Fruit fly (Drosophila melanogaster) whole organism, embryonic: ENCODE results near the gene gammaCOP.

Experiments
- CG10147 ChIP-seq: fragments of 200-800 bp; sonication (Bioruptor generic); optimal IDR thresholded peaks from 2 replicates; lab custom pipeline; 2019; ENCODE audit warnings: missing biosample characterization, mild to moderate bottlenecking, missing genetic modification characterization, moderate library complexity
- CG11247 ChIP-seq: fragments of 200-800 bp; sonication (Bioruptor generic); IDR thresholded peaks from 2 replicates; pipeline ENCODE4 v1.3.6; 2022; ENCODE audit warnings: missing biosample characterization, missing genetic modification characterization
- CG13287 ChIP-seq: fragments of 200-800 bp; sonication (Bioruptor generic); IDR thresholded peaks from 2 replicates; pipeline ENCODE4 v1.3.6; 2022; ENCODE audit warnings: missing biosample characterization, missing genetic modification characterization; ENCODE audit not compliant: partially characterized antibody
- CG17328 ChIP-seq: fragments of 200-800 bp; sonication (Bioruptor generic); IDR thresholded peaks from 2 replicates; pipeline ENCODE4 v1.3.6; 2022; ENCODE audit warnings: missing biosample characterization, missing genetic modification characterization
- CG17385 ChIP-seq: fragments of 200-800 bp; sonication (Bioruptor generic); optimal IDR thresholded peaks from 3 replicates; lab custom pipeline; 2018; ENCODE audit warnings: missing biosample characterization, mild to moderate bottlenecking, missing genetic modification characterization
- CG17612 ChIP-seq: fragments of 200-800 bp; sonication (Bioruptor generic); IDR thresholded peaks from 2 replicates; pipeline ENCODE4 v1.3.6; 2022; ENCODE audit warnings: missing biosample characterization, missing genetic modification characterization
- CG18262 ChIP-seq: fragments of 200-800 bp; optimal IDR thresholded peaks from 3 replicates; lab custom pipeline; 2019; ENCODE audit warnings: missing biosample characterization, mild to moderate bottlenecking, missing genetic modification characterization, moderate library complexity
- CG18476 ChIP-seq: fragments of 200-800 bp; sonication (Bioruptor generic); optimal IDR thresholded peaks from 2 replicates; lab custom pipeline; 2016; ENCODE audit warnings: missing biosample characterization, mild to moderate bottlenecking, missing genetic modification characterization
- CG2116 ChIP-seq: fragments of 200-800 bp; sonication (Bioruptor generic); optimal IDR thresholded peaks from 3 replicates; lab custom pipeline; 2018; ENCODE audit warnings: missing biosample characterization, mild to moderate bottlenecking, missing genetic modification characterization
- CG2120 ChIP-seq: fragments of 200-800 bp; sonication (Bioruptor generic); optimal IDR thresholded peaks from 3 replicates; lab custom pipeline; 2016; ENCODE audit warnings: missing biosample characterization, missing genetic modification characterization
- CG2712 ChIP-seq: fragments of 200-800 bp; optimal IDR thresholded peaks from 3 replicates; lab custom pipeline; 2019; ENCODE audit warnings: missing biosample characterization, mild to moderate bottlenecking, missing genetic modification characterization, moderate library complexity
- CG3281 ChIP-seq: fragments of 200-800 bp; sonication (Bioruptor generic); optimal IDR thresholded peaks from 3 replicates; lab custom pipeline; 2017; ENCODE audit warnings: missing biosample characterization, mild to moderate bottlenecking, missing genetic modification characterization
- CG34376 ChIP-seq: fragments of 200-800 bp; sonication (Bioruptor generic); optimal IDR thresholded peaks from 2 replicates; lab custom pipeline; 2018; ENCODE audit warnings: missing biosample characterization, mild to moderate bottlenecking, missing genetic modification characterization
- CG4328 ChIP-seq: fragments of 200-800 bp; sonication (Bioruptor generic); optimal IDR thresholded peaks from 3 replicates; lab custom pipeline; 2017; ENCODE audit warnings: missing biosample characterization, missing genetic modification reagents, missing genetic modification characterization
- CG6175 ChIP-seq: fragments of 200-800 bp; sonication (Bioruptor generic); IDR thresholded peaks from 3 replicates; pipeline ENCODE4 v1.3.6; 2022; ENCODE audit warnings: missing biosample characterization, missing genetic modification characterization
- CG6254 ChIP-seq: fragments of 200-800 bp; sonication (Bioruptor generic); optimal IDR thresholded peaks from 3 replicates; lab custom pipeline; 2017; ENCODE audit warnings: mild to moderate bottlenecking, missing biosample characterization, missing genetic modification reagents, missing genetic modification characterization
- CG7357 ChIP-seq: fragments of 200-800 bp; sonication (Bioruptor generic); IDR thresholded peaks from 3 replicates; pipeline ENCODE4 v1.3.6; 2022; ENCODE audit warnings: missing biosample characterization, missing genetic modification characterization
- CG7928 ChIP-seq: fragments of 200-800 bp; sonication (Bioruptor generic); optimal IDR thresholded peaks from 2 replicates; lab custom pipeline; 2017; ENCODE audit warnings: missing biosample characterization, mild to moderate bottlenecking, missing genetic modification characterization
- CG7987 ChIP-seq: fragments of 200-800 bp; sonication (Bioruptor generic); optimal IDR thresholded peaks from 2 replicates; lab custom pipeline; 2018; ENCODE audit warnings: missing biosample characterization, mild to moderate bottlenecking, missing genetic modification characterization, moderate library complexity
- CG8089 ChIP-seq: fragments of 200-800 bp; sonication (Bioruptor generic); optimal IDR thresholded peaks from 3 replicates; lab custom pipeline; 2016; ENCODE audit warnings: missing biosample characterization, missing genetic modification characterization
- CHES-1-like ChIP-seq: fragments of 200-800 bp; sonication (Bioruptor generic); optimal IDR thresholded peaks from 2 replicates; lab custom pipeline; 2016; ENCODE audit warnings: missing biosample characterization, missing genetic modification characterization
- Dp ChIP-seq: fragments of 200-800 bp; sonication (Bioruptor generic); optimal IDR thresholded peaks from 2 replicates; lab custom pipeline; 2018; ENCODE audit warnings: missing biosample characterization, mild to moderate bottlenecking, missing genetic modification characterization, moderate library complexity
- Ets97D ChIP-seq: fragments of 200-800 bp; sonication (Bioruptor generic); optimal IDR thresholded peaks from 3 replicates; lab custom pipeline; 2016; ENCODE audit warnings: missing biosample characterization, missing genetic modification characterization
- H2.0 ChIP-seq: fragments of 200-800 bp; sonication (Bioruptor generic); IDR thresholded peaks from 2 replicates; pipeline ENCODE4 v1.3.6; 2022; ENCODE audit warnings: missing biosample characterization, missing genetic modification characterization
- Hr3 ChIP-seq: fragments of 200-800 bp; sonication (Bioruptor generic); optimal IDR thresholded peaks from 3 replicates; lab custom pipeline; 2016; ENCODE audit warnings: missing biosample characterization, missing genetic modification characterization
- Hr51 ChIP-seq, 2 experiments: fragments of 200-800 bp; sonication (Bioruptor generic); optimal IDR thresholded peaks; 2 replicates in 1 of 2; 3 replicates in 1 of 2; lab custom pipeline; 2016 to 2018; ENCODE audit warnings: missing biosample characterization in 2 of 2, missing genetic modification characterization in 2 of 2, mild to moderate bottlenecking in 1 of 2, moderate library complexity in 1 of 2
- Lhr ChIP-seq: fragments of 200-800 bp; sonication (Bioruptor generic); optimal IDR thresholded peaks from 3 replicates; lab custom pipeline; 2017; ENCODE audit warnings: mild to moderate bottlenecking, missing biosample characterization, missing genetic modification reagents, missing genetic modification characterization
- Optix ChIP-seq: fragments of 200-800 bp; sonication (Bioruptor generic); IDR thresholded peaks from 3 replicates; pipeline ENCODE4 v1.3.6; 2022; ENCODE audit warnings: missing biosample characterization, missing genetic modification characterization
- PHDP ChIP-seq: fragments of 200-800 bp; sonication (Bioruptor generic); optimal IDR thresholded peaks from 3 replicates; lab custom pipeline; 2018; ENCODE audit warnings: missing biosample characterization, mild to moderate bottlenecking, missing genetic modification characterization, moderate library complexity
- Scr ChIP-seq: fragments of 200-800 bp; sonication (Bioruptor generic); IDR thresholded peaks from 2 replicates; pipeline ENCODE4 v1.3.6; 2022; ENCODE audit warnings: missing biosample characterization, missing genetic modification characterization; ENCODE audit not compliant: partially characterized antibody
- Sry-δ ChIP-seq: fragments of 200-800 bp; sonication (Bioruptor generic); optimal IDR thresholded peaks from 2 replicates; lab custom pipeline; 2016; ENCODE audit warnings: missing biosample characterization, missing genetic modification characterization
- TFAM ChIP-seq: fragments of 200-800 bp; sonication (Bioruptor generic); optimal IDR thresholded peaks from 2 replicates; lab custom pipeline; 2017; ENCODE audit warnings: missing biosample characterization, missing genetic modification characterization, inconsistent platforms
- Taf1 ChIP-seq: fragments of 200-800 bp; sonication (Bioruptor generic); IDR thresholded peaks from 2 replicates; pipeline ENCODE4 v1.3.6; 2022; ENCODE audit warnings: missing biosample characterization, missing genetic modification characterization
- YL-1 ChIP-seq: fragments of 200-800 bp; sonication (Bioruptor generic); optimal IDR thresholded peaks from 3 replicates; lab custom pipeline; 2017; ENCODE audit warnings: missing biosample characterization, mild to moderate bottlenecking, missing genetic modification characterization
- bowl ChIP-seq: fragments of 200-800 bp; sonication (Bioruptor generic); IDR thresholded peaks from 2 replicates; pipeline ENCODE4 v1.3.6; 2022; ENCODE audit warnings: missing biosample characterization, missing genetic modification characterization
- chinmo ChIP-seq: fragments of 200-800 bp; sonication (Bioruptor generic); IDR thresholded peaks from 4 replicates; pipeline ENCODE4 v1.3.6; 2022; ENCODE audit warnings: missing biosample characterization, missing genetic modification characterization; ENCODE audit not compliant: partially characterized antibody
- dan ChIP-seq: fragments of 200-800 bp; sonication (Bioruptor generic); IDR thresholded peaks from 2 replicates; pipeline ENCODE4 v1.3.6; 2022; ENCODE audit warnings: missing biosample characterization, missing genetic modification characterization
- dm ChIP-seq: fragments of 200-800 bp; sonication (Bioruptor generic); optimal IDR thresholded peaks from 3 replicates; lab custom pipeline; 2016; ENCODE audit warnings: missing biosample characterization, missing genetic modification characterization
- gro ChIP-seq: fragments of 200-800 bp; sonication (Bioruptor generic); optimal IDR thresholded peaks from 2 replicates; lab custom pipeline; 2016; ENCODE audit warnings: missing biosample characterization, missing genetic modification characterization
- lab ChIP-seq: fragments of 200-800 bp; sonication (Bioruptor generic); optimal IDR thresholded peaks from 3 replicates; lab custom pipeline; 2017; ENCODE audit warnings: missing biosample characterization, missing genetic modification characterization, mild to moderate bottlenecking, moderate library complexity, missing genetic modification reagents
- nerfin-2 ChIP-seq: fragments of 200-800 bp; sonication (Bioruptor generic); IDR thresholded peaks from 2 replicates; pipeline ENCODE4 v1.3.6; 2022; ENCODE audit warnings: missing biosample characterization, missing genetic modification characterization; ENCODE audit not compliant: partially characterized antibody
- row ChIP-seq: fragments of 200-800 bp; sonication (Bioruptor generic); IDR thresholded peaks from 3 replicates; pipeline ENCODE4 v1.3.6; 2022; ENCODE audit warnings: missing biosample characterization, missing genetic modification characterization
- seq ChIP-seq: fragments of 200-800 bp; sonication (Bioruptor generic); IDR thresholded peaks from 2 replicates; pipeline ENCODE4 v1.3.6; 2022; ENCODE audit warnings: missing biosample characterization, missing genetic modification characterization
- sna ChIP-seq: fragments of 200-800 bp; sonication (Bioruptor generic); IDR thresholded peaks from 2 replicates; pipeline ENCODE4 v1.3.6; 2022; ENCODE audit warnings: missing biosample characterization, missing genetic modification characterization; ENCODE audit not compliant: partially characterized antibody
- tx ChIP-seq: fragments of 200-800 bp; sonication (Bioruptor generic); optimal IDR thresholded peaks from 2 replicates; lab custom pipeline; 2016; ENCODE audit warnings: missing biosample characterization, missing genetic modification characterization

Gene gammaCOP

dm6 chr3R:31596071-31596883 lies 24.3 kb downstream of the gammaCOP start, which contains the start of gene RpL6 (continued):
- peak; percentile 34; the same call in 1 of the 2 replicates for TF ChIP-seq CG17328 (GFP tag; lab: Robert Waterston, UW)
- peak; percentile 62 for TF ChIP-seq Dp
- no peak for TF ChIP-seq CG8089 (GFP tag; lab: Kevin White, UChicago)
- TF ChIP-seq CG7928, result peak; percentile 0
- TF ChIP-seq CG2712 (tag; lab: Kevin White, UChicago), result peak; percentile 53
- peak; percentile 99 for TF ChIP-seq dm
- TF ChIP-seq CG13287, result peak; percentile 88
- peak; percentile 12 for TF ChIP-seq CG17385 (GFP tag; lab: Kevin White, UChicago)
- peak; percentile 14 for TF ChIP-seq CHES-1-like
- no peak for TF ChIP-seq CG7357
- 0 out of 2 replicates have a peak, but pooled peaks have one; percentile 36 for TF ChIP-seq CG11247 (GFP tag; lab: Robert Waterston, UW)
- TF ChIP-seq Hr51 (GFP tag; optimal IDR thresholded peaks at IDR 0.05; lab: Kevin White, UChicago), result no peak
- TF ChIP-seq Sry-δ (GFP tag; lab: Kevin White, UChicago), result peak; percentile 85
- TF ChIP-seq Scr, result peak; percentile 83
- peak; percentile 98 for TF ChIP-seq YL-1 (GFP tag; lab: Kevin White, UChicago)
- TF ChIP-seq lab (GFP tag; lab: Kevin White, UChicago), result peak; percentile 44
- TF ChIP-seq Taf1 (GFP tag; lab: Robert Waterston, UW), result no peak
- TF ChIP-seq Ets97D, result peak; percentile 84
- TF ChIP-seq dan (GFP tag; lab: Robert Waterston, UW), result no peak
- peak; percentile 27 for TF ChIP-seq CG3281 (GFP tag; lab: Kevin White, UChicago)
- TF ChIP-seq CG17612 (GFP tag; lab: Robert Waterston, UW), result no peak
- peak; percentile 15 for TF ChIP-seq Hr3
- peak; percentile 88 for TF ChIP-seq sna (GFP tag; lab: Robert Waterston, UW)
- TF ChIP-seq CG34376 (GFP tag; lab: Kevin White, UChicago), result peak; percentile 38
- no peak for TF ChIP-seq H2.0 (GFP tag; lab: Robert Waterston, UW)
- peak; percentile 77 for TF ChIP-seq Lhr (GFP tag; lab: Kevin White, UChicago)
- TF ChIP-seq CG18262 (tag; lab: Kevin White, UChicago), result peak; percentile 9
- no peak for TF ChIP-seq CG10147
- peak; percentile 81 for TF ChIP-seq nerfin-2 (GFP tag; lab: Robert Waterston, UW)
- peak; percentile 12 for TF ChIP-seq CG4328
- TF ChIP-seq Optix (GFP tag; lab: Robert Waterston, UW), result no peak
- TF ChIP-seq tx (GFP tag; lab: Kevin White, UChicago), result no peak
- no peak for TF ChIP-seq gro (GFP tag; lab: Kevin White, UChicago)
- TF ChIP-seq CG18476 (GFP tag; lab: Kevin White, UChicago), result no peak
- TF ChIP-seq row, result peak; percentile 6; the same call in 1 of the 3 replicates
- TF ChIP-seq CG7987 (GFP tag; lab: Kevin White, UChicago), result peak; percentile 57
- TF ChIP-seq bowl, result no peak
- TF ChIP-seq CG2120 (GFP tag; lab: Kevin White, UChicago), result peak; percentile 9
- TF ChIP-seq CG6175 (GFP tag; lab: Robert Waterston, UW), result no peak
- TF ChIP-seq CG2116 (GFP tag; lab: Kevin White, UChicago), result peak; percentile 99
- no peak for TF ChIP-seq PHDP (tag; lab: Kevin White, UChicago)
- TF ChIP-seq TFAM, result no peak
- peak; percentile 79; the same call in 2 of the 4 replicates for TF ChIP-seq chinmo
- peak; percentile 6 for TF ChIP-seq CG6254 (GFP tag; lab: Kevin White, UChicago)
- no peak for TF ChIP-seq seq (GFP tag; lab: Robert Waterston, UW)
- TF ChIP-seq, all 482 proteins: peak for 154
